Worm (Caenorhabditis elegans) whole organism, dauer: ENCODE results near the gene C16A3.6.

Source experiments
- unc-62 ChIP-seq: sonication (generic microtip); optimal IDR thresholded peaks from 2 replicates; lab custom pipeline; 2017; ENCODE audit warnings: missing biosample characterization, missing genetic modification reagents, missing genetic modification characterization

C16A3.6 gene

DNA sequence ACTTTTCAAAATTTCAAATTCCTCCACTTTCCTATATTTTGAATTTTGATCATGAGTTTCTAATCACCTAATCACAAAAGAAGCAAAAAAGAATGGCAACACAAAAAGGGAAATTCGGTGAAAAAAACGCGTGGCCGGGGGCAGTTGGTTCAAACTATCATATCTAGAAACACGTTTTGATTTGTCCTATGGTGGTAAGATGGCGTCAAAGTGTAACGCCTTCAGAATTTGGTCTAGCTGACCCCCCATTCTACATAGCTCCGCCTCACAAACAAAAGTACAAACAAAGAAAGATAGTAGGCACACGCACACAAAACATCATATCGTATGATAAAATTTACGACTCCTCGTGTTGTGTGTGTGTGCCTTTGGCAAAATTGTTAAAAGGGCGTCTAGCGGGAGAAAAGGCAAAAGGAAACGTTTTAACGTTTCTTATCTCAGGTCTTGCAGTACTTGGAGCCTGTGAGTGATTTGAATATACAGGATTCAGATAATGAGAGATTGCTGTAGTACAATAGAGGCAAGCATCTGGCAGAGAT lies 43.0 kb downstream of the C16A3.6 start:
- TF ChIP-seq unc-62: no peak

DNA sequence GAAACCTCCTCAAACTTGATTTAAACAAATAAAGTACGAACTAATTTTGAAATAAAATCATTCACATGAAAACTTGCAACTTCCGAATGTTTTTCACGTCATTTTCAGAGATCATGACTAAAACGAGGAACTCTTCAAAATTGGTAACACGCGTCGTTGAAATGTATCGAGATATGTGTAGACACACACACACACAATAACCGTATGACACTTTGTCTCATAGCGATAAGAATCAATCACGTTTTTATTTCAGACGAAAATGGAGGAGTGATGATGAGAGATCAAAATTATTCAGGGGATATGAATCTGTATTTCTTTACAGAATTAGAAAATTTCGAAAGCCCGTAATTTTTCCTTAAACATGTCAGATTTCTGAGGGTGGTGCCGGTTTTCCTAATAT lies 43.7 kb downstream of the C16A3.6 start:
- TF ChIP-seq unc-62: no peak

DNA sequence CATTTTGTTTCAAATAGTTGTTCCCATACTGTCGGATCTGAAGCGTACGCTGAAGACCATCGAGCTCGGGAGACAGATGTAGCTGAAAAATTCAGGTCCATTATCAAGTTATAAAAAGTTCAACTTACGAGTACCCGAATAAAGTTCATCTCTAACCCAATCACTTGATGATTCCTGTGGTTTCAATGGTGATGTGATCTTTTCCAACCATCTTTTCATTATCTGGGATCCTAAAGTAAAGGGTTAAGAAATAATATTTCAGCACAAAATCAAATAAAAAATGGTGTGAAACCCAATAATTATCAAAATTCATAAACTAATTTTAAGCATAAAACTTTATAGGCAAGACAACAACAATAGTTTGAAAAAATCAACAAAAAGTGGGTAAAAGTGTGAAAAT lies 48.2 kb downstream of the C16A3.6 start, which contains the start of gene C05D11.8:
C05D11.8 (minus strand) TSS at position 101 of the 400 bp plus-strand sequence.
- no peak for TF ChIP-seq unc-62
